Worm (Caenorhabditis elegans): Measurements from ENCODE around the gene col-121.

ce11 chrIV:9366411-9366810 is 29.6 kb downstream of the col-121 start, which contains the start of gene pezo-1:
- no peak for TF ChIP-seq die-1 (tag; optimal IDR thresholded peaks at IDR 0.05)
- TF ChIP-seq mcd-1 (GFP tag; IDR thresholded peaks at IDR 0.05): no peak
